Comparison of ENCODE assay signal across 4 worm cellular contexts in genomic region chrIII:3452563-3453210, ce11.
TF ChIP-seq lines count a peak whose summit lies in the region.

K01A11.3 (minus strand) TSS chrIII:3452613.
C34C12.12 (plus strand) TSS chrIII:3453194.

TF ChIP-seq in whole organism, L1 larva, 84 proteins besides CTCF, POLR2A, EP300 and RAD21 (continues in another document):
- TF ChIP-seq ama-1 (optimal IDR thresholded peaks at IDR 0.05; lab: Kevin White, UChicago) (no peak), ces-1 (GFP tag; optimal IDR thresholded peaks at IDR 0.05; lab: Kevin White, UChicago) (no peak), Y116A8C.19 (tag; optimal IDR thresholded peaks at IDR 0.05; lab: Kevin White, UChicago; ENCODE audit: borderline replicate concordance) (no peak), aha-1 (tag; optimal IDR thresholded peaks at IDR 0.05; lab: Kevin White, UChicago) (no peak), alr-1 (tag; optimal IDR thresholded peaks at IDR 0.05; lab: Kevin White, UChicago; ENCODE audit: borderline replicate concordance) (no peak), nhr-84 (tag; optimal IDR thresholded peaks at IDR 0.05; lab: Kevin White, UChicago) (no peak), lin-35 (GFP tag; optimal IDR thresholded peaks at IDR 0.05; lab: Kevin White, UChicago) (no peak), elt-3 (tag; optimal IDR thresholded peaks at IDR 0.05; lab: Kevin White, UChicago) (no peak), fkh-8 (tag; optimal IDR thresholded peaks at IDR 0.05; lab: Kevin White, UChicago) (no peak), isw-1 (GFP tag; IDR thresholded peaks at IDR 0.05; lab: Robert Waterston, UW) (no peak), unc-130 (tag; optimal IDR thresholded peaks at IDR 0.05; lab: Kevin White, UChicago) (no peak), F16B12.6 (tag; optimal IDR thresholded peaks at IDR 0.05; lab: Kevin White, UChicago) (peak; percentile 65), dsc-1 (tag; optimal IDR thresholded peaks at IDR 0.05; lab: Kevin White, UChicago) (no peak), unc-98 (GFP tag; IDR thresholded peaks at IDR 0.05; lab: Robert Waterston, UW) (no peak), ceh-88 (GFP tag; IDR thresholded peaks at IDR 0.05; lab: Robert Waterston, UW) (no peak), tbx-2 (tag; optimal IDR thresholded peaks at IDR 0.05; lab: Kevin White, UChicago) (no peak), zag-1 (tag; optimal IDR thresholded peaks at IDR 0.05; lab: Kevin White, UChicago) (no peak), efl-1 (optimal IDR thresholded peaks at IDR 0.05; lab: Kevin White, UChicago) (peak in 1 of 2 experiments; percentile 22), efl-1 (GFP tag; optimal IDR thresholded peaks at IDR 0.05 in 1 of 2; lab: Kevin White, UChicago) (peak in 1 of 2 experiments; percentile 9), xbp-1 (tag; optimal IDR thresholded peaks at IDR 0.05; lab: Kevin White, UChicago) (no peak), lsy-2 (tag; optimal IDR thresholded peaks at IDR 0.05; lab: Kevin White, UChicago) (peak in 1 of 2 experiments; percentile 26), pag-3 (tag; optimal IDR thresholded peaks at IDR 0.05; lab: Kevin White, UChicago; ENCODE audit: borderline replicate concordance, insufficient read depth) (no peak), jun-1 (tag; optimal IDR thresholded peaks at IDR 0.05; lab: Kevin White, UChicago) (no peak)

TF ChIP-seq in whole organism, L3 larva, 47 proteins besides CTCF, POLR2A, EP300 and RAD21:
- TF ChIP-seq lin-15B (tag; optimal IDR thresholded peaks at IDR 0.05; lab: Kevin White, UChicago), result peak; percentile 5
- no peak for TF ChIP-seq pha-4 (tag; optimal IDR thresholded peaks at IDR 0.05; lab: Kevin White, UChicago)

TF ChIP-seq in whole organism, L4 larva, 104 proteins besides CTCF, POLR2A, EP300 and RAD21:
- TF ChIP-seq lin-39 (tag; optimal IDR thresholded peaks at IDR 0.05; lab: Kevin White, UChicago), result no peak
- TF ChIP-seq F37D6.2 (tag; optimal IDR thresholded peaks at IDR 0.05; lab: Kevin White, UChicago), result no peak
- no peak for TF ChIP-seq lin-1 (GFP tag; IDR thresholded peaks at IDR 0.05; lab: Robert Waterston, UW)
- TF ChIP-seq ztf-7 (tag; optimal IDR thresholded peaks at IDR 0.05; lab: Kevin White, UChicago), result no peak
- peak; percentile 57 for TF ChIP-seq set-16 (GFP tag; IDR thresholded peaks at IDR 0.05; lab: Robert Waterston, UW)
- TF ChIP-seq T20F7.1 (GFP tag; optimal IDR thresholded peaks at IDR 0.05; lab: Kevin White, UChicago), result no peak
- no peak for TF ChIP-seq dmd-6 (GFP tag; IDR thresholded peaks at IDR 0.05; lab: Robert Waterston, UW)
- TF ChIP-seq daf-8 (GFP tag; IDR thresholded peaks at IDR 0.05; lab: Robert Waterston, UW), result no peak
- no peak for TF ChIP-seq hlh-11 (tag; optimal IDR thresholded peaks at IDR 0.05; lab: Kevin White, UChicago)
- TF ChIP-seq F26F4.8 (GFP tag; conservative IDR thresholded peaks at IDR 0.05; lab: Robert Waterston, UW), result no peak
- peak; percentile 61 for TF ChIP-seq lin-38 (GFP tag; IDR thresholded peaks at IDR 0.05; lab: Robert Waterston, UW)

TF ChIP-seq in whole organism, young adult, 124 proteins besides CTCF, POLR2A, EP300 and RAD21:
- no peak for TF ChIP-seq ama-1 (optimal IDR thresholded peaks at IDR 0.05; lab: Kevin White, UChicago)
- TF ChIP-seq ama-1 (GFP tag; optimal IDR thresholded peaks at IDR 0.05; lab: Kevin White, UChicago), result no peak
- TF ChIP-seq nhr-179 (tag; optimal IDR thresholded peaks at IDR 0.05; lab: Kevin White, UChicago), result no peak
- TF ChIP-seq ceh-91 (GFP tag; IDR thresholded peaks at IDR 0.05; lab: Robert Waterston, UW), result no peak
- no peak for TF ChIP-seq sdz-38 (tag; optimal IDR thresholded peaks at IDR 0.05; lab: Kevin White, UChicago)
- no peak for TF ChIP-seq hrde-1 (tag; optimal IDR thresholded peaks at IDR 0.05; lab: Kevin White, UChicago; ENCODE audit: borderline replicate concordance)
- TF ChIP-seq dox-1 (GFP tag; IDR thresholded peaks at IDR 0.05; lab: Robert Waterston, UW), result no peak
- no peak for TF ChIP-seq ceh-100 (GFP tag; IDR thresholded peaks at IDR 0.05; lab: Robert Waterston, UW)
- no peak for TF ChIP-seq snpc-3.4 (tag; optimal IDR thresholded peaks at IDR 0.05; lab: Kevin White, UChicago)
- TF ChIP-seq ceh-79 (tag; optimal IDR thresholded peaks at IDR 0.05; lab: Kevin White, UChicago), result no peak
- 0 out of 2 replicates have a peak, but pooled peaks have one; percentile 27 for TF ChIP-seq F37B4.10 (GFP tag; IDR thresholded peaks at IDR 0.05; lab: Robert Waterston, UW)
- TF ChIP-seq B0019.2 (GFP tag; conservative IDR thresholded peaks at IDR 0.05; lab: Robert Waterston, UW), result no peak
- no peak for TF ChIP-seq lir-1 (GFP tag; conservative IDR thresholded peaks at IDR 0.05; lab: Robert Waterston, UW)
- TF ChIP-seq ceh-58 (GFP tag; IDR thresholded peaks at IDR 0.05; lab: Robert Waterston, UW), result no peak
- 0 out of 2 replicates have a peak, but pooled peaks have one; percentile 21 for TF ChIP-seq zfh-2 (GFP tag; conservative IDR thresholded peaks at IDR 0.05; lab: Robert Waterston, UW)
- TF ChIP-seq lsy-27 (tag; optimal IDR thresholded peaks at IDR 0.05; lab: Kevin White, UChicago; ENCODE audit: borderline replicate concordance, insufficient read depth), result no peak
- TF ChIP-seq nhr-120 (GFP tag; IDR thresholded peaks at IDR 0.05; lab: Robert Waterston, UW), result no peak
- no peak for TF ChIP-seq nhr-90 (tag; optimal IDR thresholded peaks at IDR 0.05; lab: Kevin White, UChicago)
